Fruit fly (Drosophila melanogaster) whole organism, embryonic: Measurements from ENCODE around the gene Utx.

ENCODE experiments used
- Asciz ChIP-seq: fragments of 200-800 bp; sonication (Bioruptor generic); optimal IDR thresholded peaks from 2 replicates; lab custom pipeline; 2017; ENCODE audit warnings: missing biosample characterization, mild to moderate bottlenecking, missing genetic modification characterization, missing genetic modification reagents
- CG10267 ChIP-seq: fragments of 200-800 bp; sonication (Bioruptor generic); optimal IDR thresholded peaks from 2 replicates; lab custom pipeline; 2018; ENCODE audit warnings: missing biosample characterization, mild to moderate bottlenecking, missing genetic modification characterization, moderate library complexity
- CG10654 ChIP-seq: fragments of 200-800 bp; sonication (Bioruptor generic); optimal IDR thresholded peaks from 2 replicates; lab custom pipeline; 2016; ENCODE audit warnings: missing biosample characterization, missing genetic modification characterization
- CG10959 ChIP-seq: fragments of 200-800 bp; sonication (Bioruptor generic); IDR thresholded peaks from 2 replicates; pipeline ENCODE4 v1.3.6; 2022; ENCODE audit warnings: missing biosample characterization, missing genetic modification characterization
- CG11560 ChIP-seq: fragments of 200-800 bp; sonication (Bioruptor generic); IDR thresholded peaks from 3 replicates; pipeline ENCODE4 v1.3.6; 2022; ENCODE audit warnings: missing biosample characterization, missing genetic modification characterization
- CG13894 ChIP-seq: fragments of 200-800 bp; sonication (Bioruptor generic); optimal IDR thresholded peaks from 3 replicates; lab custom pipeline; 2018; ENCODE audit warnings: missing biosample characterization, mild to moderate bottlenecking, missing genetic modification characterization, moderate library complexity
- CG1603 ChIP-seq: fragments of 200-800 bp; sonication (Bioruptor generic); optimal IDR thresholded peaks from 2 replicates; lab custom pipeline; 2019; ENCODE audit warnings: missing biosample characterization, mild to moderate bottlenecking, missing genetic modification characterization, moderate library complexity
- CG17612 ChIP-seq: fragments of 200-800 bp; sonication (Bioruptor generic); IDR thresholded peaks from 2 replicates; pipeline ENCODE4 v1.3.6; 2022; ENCODE audit warnings: missing biosample characterization, missing genetic modification characterization
- CG18599 ChIP-seq: fragments of 200-800 bp; sonication (Bioruptor generic); optimal IDR thresholded peaks from 3 replicates; lab custom pipeline; 2017; ENCODE audit warnings: missing biosample characterization, missing genetic modification characterization, mild to moderate bottlenecking, moderate library complexity, missing genetic modification reagents
- CG3065 ChIP-seq: fragments of 200-800 bp; sonication (Bioruptor generic); optimal IDR thresholded peaks from 2 replicates; lab custom pipeline; 2016; ENCODE audit warnings: missing biosample characterization, missing genetic modification characterization
- CG4404 ChIP-seq: fragments of 200-800 bp; sonication (Bioruptor generic); IDR thresholded peaks from 2 replicates; pipeline ENCODE4 v1.3.6; 2022; ENCODE audit warnings: missing biosample characterization, missing genetic modification characterization
- CG4820 ChIP-seq: fragments of 200-800 bp; sonication (Bioruptor generic); optimal IDR thresholded peaks from 3 replicates; lab custom pipeline; 2016; ENCODE audit warnings: missing biosample characterization, missing genetic modification characterization
- CG6813 ChIP-seq: fragments of 200-800 bp; sonication (Bioruptor generic); optimal IDR thresholded peaks from 2 replicates; lab custom pipeline; 2017; ENCODE audit warnings: missing biosample characterization, missing genetic modification characterization, mild to moderate bottlenecking, moderate library complexity, missing genetic modification reagents
- CG7928 ChIP-seq: fragments of 200-800 bp; sonication (Bioruptor generic); optimal IDR thresholded peaks from 2 replicates; lab custom pipeline; 2017; ENCODE audit warnings: missing biosample characterization, mild to moderate bottlenecking, missing genetic modification characterization
- CG8924 ChIP-seq: fragments of 200-800 bp; optimal IDR thresholded peaks from 3 replicates; lab custom pipeline; 2019; ENCODE audit warnings: missing biosample characterization, mild to moderate bottlenecking, missing genetic modification characterization, moderate library complexity
- CG9437 ChIP-seq: fragments of 200-800 bp; sonication (Bioruptor generic); optimal IDR thresholded peaks from 2 replicates; lab custom pipeline; 2018; ENCODE audit warnings: missing biosample characterization, mild to moderate bottlenecking, missing genetic modification characterization
- CG9817 ChIP-seq: fragments of 200-800 bp; sonication (Bioruptor generic); optimal IDR thresholded peaks from 2 replicates; lab custom pipeline; 2018; ENCODE audit warnings: missing biosample characterization, mild to moderate bottlenecking, missing genetic modification characterization, moderate library complexity
- CHES-1-like ChIP-seq: fragments of 200-800 bp; sonication (Bioruptor generic); optimal IDR thresholded peaks from 2 replicates; lab custom pipeline; 2016; ENCODE audit warnings: missing biosample characterization, missing genetic modification characterization
- CrebB ChIP-seq: fragments of 200-800 bp; sonication (Bioruptor generic); optimal IDR thresholded peaks from 3 replicates; lab custom pipeline; 2018; ENCODE audit warnings: missing biosample characterization, mild to moderate bottlenecking, missing genetic modification characterization
- Dip3 ChIP-seq: fragments of 200-800 bp; sonication (Bioruptor generic); optimal IDR thresholded peaks from 3 replicates; lab custom pipeline; 2016; ENCODE audit warnings: missing biosample characterization, missing genetic modification characterization
- Doc2 ChIP-seq: fragments of 200-800 bp; sonication (Bioruptor generic); IDR thresholded peaks from 2 replicates; pipeline ENCODE4 v1.3.6; 2022; ENCODE audit warnings: missing biosample characterization, missing genetic modification characterization
- Dref ChIP-seq: fragments of 200-800 bp; sonication (Bioruptor generic); IDR thresholded peaks from 2 replicates; pipeline ENCODE4 v1.3.6; 2022; ENCODE audit warnings: missing biosample characterization, missing genetic modification characterization
- Drgx ChIP-seq: fragments of 200-800 bp; sonication (Bioruptor generic); IDR thresholded peaks from 2 replicates; pipeline ENCODE4 v1.3.6; 2022; ENCODE audit warnings: missing biosample characterization, missing genetic modification characterization
- Eip74EF ChIP-seq, 2 experiments: fragments of 200-800 bp in 1 of 2; fragments of >200 bp in 1 of 2; sonication (Bioruptor generic) in 1 of 2; optimal IDR thresholded peaks; 2 replicates each; lab custom pipeline; 2017 to 2019; ENCODE audit warnings: missing biosample characterization in 2 of 2, missing genetic modification characterization in 2 of 2, mild to moderate bottlenecking in 1 of 2, moderate library complexity in 1 of 2
- Ets65A ChIP-seq: fragments of 200-800 bp; sonication (Bioruptor generic); peaks from one replicate; lab custom pipeline; 2016; ENCODE audit warnings: missing biosample characterization, missing genetic modification characterization
- Fer1 ChIP-seq: fragments of 200-800 bp; sonication (Bioruptor generic); optimal IDR thresholded peaks from 2 replicates; lab custom pipeline; 2017; ENCODE audit warnings: missing biosample characterization, mild to moderate bottlenecking, missing genetic modification characterization
- Hey ChIP-seq: fragments of 200-800 bp; sonication (Bioruptor generic); optimal IDR thresholded peaks from 3 replicates; lab custom pipeline; 2018; ENCODE audit warnings: missing biosample characterization, mild to moderate bottlenecking, missing genetic modification characterization
- Hsf ChIP-seq: fragments of 200-800 bp; sonication (Bioruptor generic); optimal IDR thresholded peaks from 3 replicates; lab custom pipeline; 2016; ENCODE audit warnings: missing biosample characterization, missing genetic modification characterization
- Mrtf ChIP-seq: fragments of 200-800 bp; sonication (Bioruptor generic); IDR thresholded peaks from 3 replicates; pipeline ENCODE4 v1.3.6; 2022; ENCODE audit warnings: missing biosample characterization, missing genetic modification characterization
- NC2α ChIP-seq: fragments of 200-800 bp; sonication (Bioruptor generic); optimal IDR thresholded peaks from 2 replicates; lab custom pipeline; 2016; ENCODE audit warnings: missing biosample characterization, missing genetic modification characterization
- Nf-YA ChIP-seq: fragments of 200-800 bp; sonication (Bioruptor generic); IDR thresholded peaks from 2 replicates; pipeline ENCODE4 v1.3.6; 2022; ENCODE audit warnings: missing biosample characterization, missing genetic modification characterization
- Pdp1 ChIP-seq, 2 experiments: fragments of 200-800 bp; sonication (Bioruptor generic); optimal IDR thresholded peaks; 3 replicates each; lab custom pipeline; 2016; ENCODE audit warnings: missing biosample characterization in 2 of 2, missing genetic modification characterization in 2 of 2, mild to moderate bottlenecking in 1 of 2, moderate library complexity in 1 of 2
- Stat92E ChIP-seq, 3 experiments: fragments of >200 bp in 2 of 3; fragments of 200-800 bp in 1 of 3; sonication (Bioruptor generic) in 1 of 3; optimal IDR thresholded peaks; 2 replicates each; lab custom pipeline; 2017 to 2019; ENCODE audit warnings: missing biosample characterization in 3 of 3, missing genetic modification characterization in 3 of 3, mild to moderate bottlenecking in 1 of 3, moderate library complexity in 1 of 3
- Tbp ChIP-seq: fragments of >200 bp; optimal IDR thresholded peaks from 2 replicates; lab custom pipeline; 2018; ENCODE audit warnings: missing biosample characterization, missing genetic modification characterization
- Xrp1 ChIP-seq: fragments of 200-800 bp; sonication (Bioruptor generic); IDR thresholded peaks from 2 replicates; pipeline ENCODE4 v1.3.6; 2022; ENCODE audit warnings: missing biosample characterization, missing genetic modification characterization
- ap ChIP-seq: fragments of 200-800 bp; sonication (Bioruptor generic); IDR thresholded peaks from 2 replicates; pipeline ENCODE4 v1.3.6; 2022; ENCODE audit warnings: missing biosample characterization, missing genetic modification characterization
- cas ChIP-seq: fragments of 200-800 bp; sonication (Bioruptor generic); IDR thresholded peaks from 2 replicates; pipeline ENCODE4 v1.3.6; 2022; ENCODE audit warnings: missing biosample characterization, missing genetic modification characterization
- dmrt11E ChIP-seq: fragments of 200-800 bp; sonication (Bioruptor generic); optimal IDR thresholded peaks from 3 replicates; lab custom pipeline; 2018; ENCODE audit warnings: missing biosample characterization, mild to moderate bottlenecking, missing genetic modification characterization, moderate library complexity
- ewg ChIP-seq: fragments of 200-800 bp; sonication (Bioruptor generic); optimal IDR thresholded peaks from 3 replicates; lab custom pipeline; 2017; ENCODE audit warnings: mild to moderate bottlenecking, missing biosample characterization, missing genetic modification reagents, missing genetic modification characterization
- fd3F ChIP-seq: fragments of 200-800 bp; sonication (Bioruptor generic); optimal IDR thresholded peaks from 2 replicates; lab custom pipeline; 2018; ENCODE audit warnings: missing biosample characterization, mild to moderate bottlenecking, missing genetic modification characterization, moderate library complexity
- h ChIP-seq: fragments of >200 bp; optimal IDR thresholded peaks from 2 replicates; lab custom pipeline; 2017
- ham ChIP-seq: fragments of 200-800 bp; sonication (Bioruptor generic); IDR thresholded peaks from 2 replicates; pipeline ENCODE4 v1.3.6; 2022; ENCODE audit warnings: missing biosample characterization, missing genetic modification characterization
- kay ChIP-seq: fragments of 200-800 bp; sonication (Bioruptor generic); optimal IDR thresholded peaks from 2 replicates; lab custom pipeline; 2016; ENCODE audit warnings: missing biosample characterization, missing genetic modification characterization
- ken ChIP-seq: fragments of 200-800 bp; sonication (Bioruptor generic); IDR thresholded peaks from 3 replicates; pipeline ENCODE4 v1.3.6; 2022; ENCODE audit warnings: missing biosample characterization, missing genetic modification characterization
- peb ChIP-seq: fragments of 200-800 bp; sonication (Bioruptor generic); IDR thresholded peaks from 2 replicates; pipeline ENCODE4 v1.3.6; 2022; ENCODE audit warnings: missing biosample characterization, missing genetic modification characterization
- prd ChIP-seq, 3 experiments: fragments of >200 bp in 2 of 3; fragments of 200-800 bp in 1 of 3; sonication (Bioruptor generic) in 1 of 3; optimal IDR thresholded peaks in 2 of 3; IDR thresholded peaks in 1 of 3; 2 replicates in 2 of 3; 3 replicates in 1 of 3; pipeline versions ENCODE4 v1.3.6 to Lab custom; 2017 to 2022; ENCODE audit warnings: missing biosample characterization in 1 of 3, missing genetic modification characterization in 1 of 3
- scrt ChIP-seq: fragments of 200-800 bp; sonication (Bioruptor generic); optimal IDR thresholded peaks from 2 replicates; lab custom pipeline; 2018; ENCODE audit warnings: missing biosample characterization, mild to moderate bottlenecking, missing genetic modification characterization, moderate library complexity
- slou ChIP-seq: fragments of 200-800 bp; sonication (Bioruptor generic); optimal IDR thresholded peaks from 3 replicates; lab custom pipeline; 2016; ENCODE audit warnings: missing biosample characterization, missing genetic modification characterization
- stwl ChIP-seq: fragments of 200-800 bp; sonication (Bioruptor generic); optimal IDR thresholded peaks from 3 replicates; lab custom pipeline; 2018; ENCODE audit warnings: missing biosample characterization, mild to moderate bottlenecking, missing genetic modification characterization, moderate library complexity

Utx gene

dm6 chr2L:10306518-10307260 is 28.1 kb upstream of the Utx start, which contains the start of the genes CG5390 and CG4968 (continued):
- TF ChIP-seq Drgx (GFP tag; lab: Robert Waterston, UW) (peak; percentile 86), CG1603 (tag; lab: Kevin White, UChicago) (peak; percentile 71), cas (peak; percentile 59; the same call in 1 of the 2 replicates), Eip74EF (GFP tag; optimal IDR thresholded peaks at IDR 0.05; lab: Kevin White, UChicago) (peak in 1 of 2 experiments; percentile 46), Xrp1 (GFP tag; lab: Robert Waterston, UW) (peak; percentile 62; the same call in 1 of the 2 replicates), Doc2 (no peak), scrt (no peak), CG11560 (tag; lab: Robert Waterston, UW) (no peak), CG9437 (GFP tag; lab: Kevin White, UChicago) (peak; percentile 98), ham (GFP tag; lab: Robert Waterston, UW) (no peak), NC2α (no peak), peb (GFP tag; lab: Robert Waterston, UW) (no peak), CG6813 (GFP tag; lab: Kevin White, UChicago) (no peak), CG18599 (peak; percentile 79), CG10959 (GFP tag; lab: Robert Waterston, UW) (no peak), Asciz (GFP tag; lab: Kevin White, UChicago) (peak; percentile 52), Ets65A (peak; percentile 89), CG9817 (no peak), CG8924 (peak; percentile 81), CHES-1-like (no peak), Stat92E (GFP tag; optimal IDR thresholded peaks at IDR 0.05; lab: Kevin White, UChicago) (no peak), Mrtf (GFP tag; lab: Robert Waterston, UW) (no peak; the same call in 2 of the 3 replicates), CG7928 (GFP tag; lab: Kevin White, UChicago) (peak; percentile 45), CG17612 (GFP tag; lab: Robert Waterston, UW) (no peak), dmrt11E (tag; lab: Kevin White, UChicago) (peak; percentile 7), slou (peak; percentile 55), ewg (peak; percentile 38), CG3065 (no peak), ap (GFP tag; lab: Robert Waterston, UW) (no peak), Tbp (GFP tag; lab: Kevin White, UChicago) (no peak), prd (optimal IDR thresholded peaks at IDR 0.05; lab: Kevin White, UChicago) (no peak), prd (GFP tag; IDR thresholded peaks at IDR 0.05; lab: Robert Waterston, UW) (no peak), CrebB (peak; percentile 56), Pdp1 (GFP tag; optimal IDR thresholded peaks at IDR 0.05; lab: Kevin White, UChicago) (peak in 1 of 2 experiments; percentile 42), ken (GFP tag; lab: Robert Waterston, UW) (0 out of 3 replicates have a peak, but pooled peaks have one; percentile 54), CG10267 (tag; lab: Kevin White, UChicago) (peak; percentile 75), fd3F (peak; percentile 62), Hsf (GFP tag; lab: Kevin White, UChicago) (peak; percentile 34), CG13894 (tag; lab: Kevin White, UChicago) (peak; percentile 88), Dip3 (GFP tag; lab: Kevin White, UChicago) (peak; percentile 2), Fer1 (GFP tag; lab: Kevin White, UChicago) (peak; percentile 83), Hey (tag; lab: Kevin White, UChicago) (no peak), CG10654 (GFP tag; lab: Kevin White, UChicago) (peak; percentile 58), Dref (peak; percentile 86), h (no peak), kay (GFP tag; lab: Kevin White, UChicago) (peak; percentile 33), CG4820 (GFP tag; lab: Kevin White, UChicago) (peak; percentile 20), stwl (peak; percentile 87), Nf-YA (GFP tag; lab: Robert Waterston, UW) (peak; percentile 47; the same call in 1 of the 2 replicates), CG4404 (GFP tag; lab: Robert Waterston, UW) (no peak)
